Worm (Caenorhabditis elegans) whole organism, mixed stage, embryonic: ENCODE measurements around the gene R05D8.9.

Experiments
- blmp-1 ChIP-seq: fragments of 150-350 bp; optimal IDR thresholded peaks from 2 replicates; lab custom pipeline; 2014; ENCODE audit warnings: missing biosample characterization, missing genetic modification characterization
- ceh-83 ChIP-seq: fragments of 200-800 bp; sonication (Bioruptor generic); optimal IDR thresholded peaks from 2 replicates; lab custom pipeline; 2018; ENCODE audit warnings: mild to moderate bottlenecking, missing genetic modification characterization, missing compliant biosample characterization
- ces-1 ChIP-seq: fragments of 150-350 bp; optimal IDR thresholded peaks from 2 replicates; lab custom pipeline; 2014; ENCODE audit warnings: missing biosample characterization, missing genetic modification reagents, missing genetic modification characterization
- lin-13 ChIP-seq: fragments of 150-350 bp; optimal IDR thresholded peaks from 2 replicates; lab custom pipeline; 2014; ENCODE audit warnings: missing biosample characterization, missing genetic modification characterization
- mab-5 ChIP-seq: fragments of 150-350 bp; optimal IDR thresholded peaks from 2 replicates; lab custom pipeline; 2014; ENCODE audit warnings: missing biosample characterization, missing genetic modification characterization
- nhr-28 ChIP-seq: fragments of 150-350 bp; optimal IDR thresholded peaks from 2 replicates; lab custom pipeline; 2014; ENCODE audit warnings: missing biosample characterization, missing genetic modification characterization
- sem-2 ChIP-seq: fragments of 200-800 bp; sonication (Bioruptor generic); optimal IDR thresholded peaks from 2 replicates; lab custom pipeline; 2018; ENCODE audit warnings: mild to moderate bottlenecking, missing genetic modification characterization, missing compliant biosample characterization
- zip-8 ChIP-seq: fragments of 150-350 bp; optimal IDR thresholded peaks from 2 replicates; lab custom pipeline; 2014; ENCODE audit warnings: missing biosample characterization, missing genetic modification characterization
- ztf-11 ChIP-seq: fragments of 150-350 bp; optimal IDR thresholded peaks from 2 replicates; lab custom pipeline; 2014; ENCODE audit warnings: missing biosample characterization, missing genetic modification characterization

DNA sequence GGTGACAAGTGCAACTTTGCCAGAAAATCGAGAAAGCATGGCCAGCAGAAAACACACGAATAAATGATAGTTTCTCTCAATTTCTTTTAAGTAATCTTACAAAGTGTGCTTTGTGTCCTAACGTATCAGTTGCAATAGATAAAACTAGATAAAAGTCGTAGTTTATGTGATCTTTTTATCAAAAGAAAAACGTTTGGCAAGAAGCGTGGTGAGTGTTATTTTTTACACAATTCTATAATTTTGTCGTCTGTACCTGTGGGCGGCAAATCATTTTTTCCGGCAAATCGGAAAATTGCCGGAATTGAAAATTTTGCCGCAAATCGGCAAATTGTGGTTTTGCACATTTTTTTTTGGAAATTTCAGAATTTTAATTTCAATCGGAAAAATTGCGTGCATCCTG lies at the start of gene R05D8.9:
- TF ChIP-seq sem-2 (GFP tag; lab: Kevin White, UChicago) (no peak), zip-8 (no peak), lin-13 (tag; lab: Kevin White, UChicago) (no peak), blmp-1 (no peak), ceh-83 (GFP tag; lab: Kevin White, UChicago) (no peak), nhr-28 (tag; lab: Kevin White, UChicago) (no peak), ztf-11 (tag; lab: Kevin White, UChicago) (no peak), ces-1 (GFP tag; lab: Kevin White, UChicago) (no peak), mab-5 (tag; lab: Kevin White, UChicago) (no peak)
